Worm (Caenorhabditis elegans) whole organism, early embryonic: ENCODE results near the gene C34C12.2.

ENCODE experiments used
- aly-1 ChIP-seq: sonication (generic microtip); optimal IDR thresholded peaks from 2 replicates; lab custom pipeline; 2016; ENCODE audit warnings: missing genetic modification characterization, missing compliant biosample characterization
- scrt-1 ChIP-seq: fragments of 200-800 bp; sonication (Bioruptor generic); IDR thresholded peaks from 2 replicates; pipeline ENCODE4 v1.3.6; 2022; ENCODE audit warnings: missing genetic modification characterization, missing compliant biosample characterization
- tra-4 ChIP-seq: sonication (generic microtip); optimal IDR thresholded peaks from 2 replicates; lab custom pipeline; 2017; ENCODE audit warnings: missing genetic modification characterization, missing compliant biosample characterization

ce11 chrIII:3414412-3414811 is 39.2 kb upstream of the C34C12.2 start:
- TF ChIP-seq tra-4 (no peak), aly-1 (no peak), scrt-1 (no peak)
